Worm (Caenorhabditis elegans): ENCODE measurements around the gene duo-1.

DNA sequence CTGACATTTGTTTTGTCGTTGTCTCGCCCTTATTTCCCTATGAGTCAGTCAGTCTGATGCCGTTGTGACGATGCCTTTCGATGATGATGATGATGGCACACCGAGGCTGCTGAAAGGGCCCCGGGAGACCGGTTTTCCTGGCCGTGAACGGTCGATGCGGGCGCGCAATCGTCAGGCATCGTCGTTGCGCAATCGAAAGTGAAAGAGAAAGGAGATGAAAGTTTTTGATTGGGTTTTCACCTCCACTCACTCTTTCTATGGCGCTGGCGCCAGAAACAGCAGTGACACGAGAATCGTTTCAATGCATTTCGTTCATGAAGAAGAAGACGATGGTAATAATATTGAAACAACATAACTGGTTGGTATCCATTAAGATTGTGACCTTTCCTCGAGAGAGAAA lies 21.5 kb upstream of the duo-1 start:
- TF ChIP-seq daf-12 (tag; optimal IDR thresholded peaks at IDR 0.05) (no peak), unc-62 (GFP tag; optimal IDR thresholded peaks at IDR 0.05) (no peak), nhr-23 (tag; optimal IDR thresholded peaks at IDR 0.05) (peak; percentile 81), elt-1 (tag; optimal IDR thresholded peaks at IDR 0.05) (peak; percentile 53), ztf-11 (tag; optimal IDR thresholded peaks at IDR 0.05) (no peak), skn-1 (tag; optimal IDR thresholded peaks at IDR 0.05) (no peak), nhr-12 (tag; optimal IDR thresholded peaks at IDR 0.05) (no peak), ceh-82 (tag; optimal IDR thresholded peaks at IDR 0.05) (no peak)
